Worm (Caenorhabditis elegans): ENCODE results near the gene chil-11.

- no peak for TF ChIP-seq unc-39 (tag; optimal IDR thresholded peaks at IDR 0.05)
- no peak for TF ChIP-seq nhr-12 (tag; optimal IDR thresholded peaks at IDR 0.05)
- TF ChIP-seq cnd-1 (tag; optimal IDR thresholded peaks at IDR 0.05): no peak
- no peak for TF ChIP-seq pha-4 (tag; optimal IDR thresholded peaks at IDR 0.05)
- no peak for TF ChIP-seq mep-1 (tag; optimal IDR thresholded peaks at IDR 0.05)
- TF ChIP-seq elt-3 (tag; optimal IDR thresholded peaks at IDR 0.05): no peak
- no peak for TF ChIP-seq nhr-237 (tag; optimal IDR thresholded peaks at IDR 0.05)
- no peak for TF ChIP-seq lsy-2 (tag; optimal IDR thresholded peaks at IDR 0.05)
- no peak for TF ChIP-seq sptf-1 (tag; optimal IDR thresholded peaks at IDR 0.05)
- TF ChIP-seq M03D4.4 (tag; optimal IDR thresholded peaks at IDR 0.05): no peak
These were observed 11.6 kb downstream of the chil-11 start for ce11 chrIV:5752704-5753103.
